Fruit fly (Drosophila melanogaster): ENCODE results near the gene CG1677.

CG1677 gene

dm6 chrX:7293133-7293873 is 112.3 kb downstream of the CG1677 start (continued):
- TF ChIP-seq gcm (GFP tag; optimal IDR thresholded peaks at IDR 0.05) (peak; percentile 77), CG7963 (GFP tag; IDR thresholded peaks at IDR 0.05; ENCODE audit: partially characterized antibody) (no peak), disco-r (GFP tag; optimal IDR thresholded peaks at IDR 0.05) (peak; percentile 72), CG9727 (GFP tag; optimal IDR thresholded peaks at IDR 0.05) (peak; percentile 75), CG15011 (GFP tag; optimal IDR thresholded peaks at IDR 0.05) (peak; percentile 53), dpn (GFP tag; optimal IDR thresholded peaks at IDR 0.05) (peak; percentile 74 to 82), h (optimal IDR thresholded peaks at IDR 0.05) (no peak), pfk (GFP tag; optimal IDR thresholded peaks at IDR 0.05) (no peak), Sox100B (GFP tag; optimal IDR thresholded peaks at IDR 0.05) (peak; percentile 63), CG14014 (GFP tag; IDR thresholded peaks at IDR 0.05) (peak; percentile 61), ham (GFP tag; IDR thresholded peaks at IDR 0.05) (0 out of 2 replicates have a peak, but pooled peaks have one; percentile 36), CG6654 (GFP tag; optimal IDR thresholded peaks at IDR 0.05) (peak; percentile 67), bbx (GFP tag; IDR thresholded peaks at IDR 0.05; ENCODE audit: partially characterized antibody) (no peak), dmrt99B (tag; optimal IDR thresholded peaks at IDR 0.05) (peak; percentile 86), dmrt11E (tag; optimal IDR thresholded peaks at IDR 0.05) (peak; percentile 92), NfI (GFP tag; optimal IDR thresholded peaks at IDR 0.05) (peak; percentile 74), psq (GFP tag; optimal IDR thresholded peaks at IDR 0.05) (no peak), CG32772 (GFP tag; IDR thresholded peaks at IDR 0.05) (peak; percentile 88), Opbp (GFP tag; IDR thresholded peaks at IDR 0.05; ENCODE audit: partially characterized antibody) (no peak), CG10543 (GFP tag; optimal IDR thresholded peaks at IDR 0.05) (peak; percentile 46), CG30403 (GFP tag; optimal IDR thresholded peaks at IDR 0.05) (peak; percentile 77), dysf (GFP tag; IDR thresholded peaks at IDR 0.05) (peak; percentile 80), klu (GFP tag; IDR thresholded peaks at IDR 0.05) (peak; percentile 67), CG31388 (GFP tag; optimal IDR thresholded peaks at IDR 0.05) (peak; percentile 34), Atf6 (GFP tag; IDR thresholded peaks at IDR 0.05) (no peak), pzg (GFP tag; optimal IDR thresholded peaks at IDR 0.05) (no peak), CG6683 (GFP tag; optimal IDR thresholded peaks at IDR 0.05) (no peak), CG17568 (GFP tag; optimal IDR thresholded peaks at IDR 0.05) (peak; percentile 64), CG8944 (GFP tag; optimal IDR thresholded peaks at IDR 0.05) (peak; percentile 81), Dll (GFP tag; IDR thresholded peaks at IDR 0.05; ENCODE audit: partially characterized antibody) (no peak), CG2129 (GFP tag; IDR thresholded peaks at IDR 0.05; ENCODE audit: partially characterized antibody) (no peak), mld (GFP tag; IDR thresholded peaks at IDR 0.05; ENCODE audit: partially characterized antibody) (0 out of 3 replicates have a peak, but pooled peaks have one; percentile 19), az2 (GFP tag; optimal IDR thresholded peaks at IDR 0.05) (peak; percentile 76), Lim3 (GFP tag; IDR thresholded peaks at IDR 0.05) (peak; percentile 54), Antp (GFP tag; optimal IDR thresholded peaks at IDR 0.05) (peak; percentile 83), Ptx1 (GFP tag; IDR thresholded peaks at IDR 0.05) (peak; percentile 84), nmo (GFP tag; optimal IDR thresholded peaks at IDR 0.05) (peak; percentile 88), gcm2 (GFP tag; optimal IDR thresholded peaks at IDR 0.05) (peak; percentile 22), CG5180 (GFP tag; optimal IDR thresholded peaks at IDR 0.05) (peak; percentile 46), Dip2 (GFP tag; IDR thresholded peaks at IDR 0.05) (no peak), wek (GFP tag; optimal IDR thresholded peaks at IDR 0.05) (peak; percentile 66), CG17186 (GFP tag; optimal IDR thresholded peaks at IDR 0.05) (peak; percentile 56), Asciz (GFP tag; optimal IDR thresholded peaks at IDR 0.05) (peak; percentile 64), Abd-B (GFP tag; optimal IDR thresholded peaks at IDR 0.05) (peak; percentile 86), CG30431 (GFP tag; optimal IDR thresholded peaks at IDR 0.05) (peak; percentile 90), CG13123 (GFP tag; optimal IDR thresholded peaks at IDR 0.05) (peak; percentile 63), CG2202 (tag; optimal IDR thresholded peaks at IDR 0.05) (peak; percentile 83), CG10462 (GFP tag; optimal IDR thresholded peaks at IDR 0.05) (peak; percentile 79), gt (GFP tag; IDR thresholded peaks at IDR 0.05) (peak; percentile 73)

Measured in whole organism, embryonic.